Worm (Caenorhabditis elegans): ENCODE measurements around the gene unk-1.

- TF ChIP-seq him-1 (tag; optimal IDR thresholded peaks at IDR 0.05), result no peak
- no peak for TF ChIP-seq dao-5 (tag; optimal IDR thresholded peaks at IDR 0.05)
- no peak for TF ChIP-seq W03F9.2 (tag; optimal IDR thresholded peaks at IDR 0.05)
Measured at ce11 chrX:8026709-8027108, 11.9 kb downstream of the unk-1 start.

All from whole organism, L4/young adult.